Fruit fly (Drosophila melanogaster) whole organism, embryonic: ENCODE results near the gene CG10948.

Source experiments
- CG17385 ChIP-seq: fragments of 200-800 bp; sonication (Bioruptor generic); optimal IDR thresholded peaks from 3 replicates; lab custom pipeline; 2018; ENCODE audit warnings: missing biosample characterization, mild to moderate bottlenecking, missing genetic modification characterization
- CG2875 ChIP-seq: fragments of 200-800 bp; sonication (Bioruptor generic); optimal IDR thresholded peaks from 2 replicates; lab custom pipeline; 2017; ENCODE audit warnings: missing biosample characterization, mild to moderate bottlenecking, missing genetic modification characterization, missing genetic modification reagents
- CG8359 ChIP-seq: fragments of 200-800 bp; sonication (Bioruptor generic); optimal IDR thresholded peaks from 2 replicates; lab custom pipeline; 2017; ENCODE audit warnings: missing biosample characterization, mild to moderate bottlenecking, missing genetic modification characterization, borderline replicate concordance
- chn ChIP-seq: fragments of 200-800 bp; sonication (Bioruptor generic); optimal IDR thresholded peaks from 2 replicates; lab custom pipeline; 2016; ENCODE audit warnings: missing biosample characterization, missing genetic modification characterization
- psq ChIP-seq: fragments of 200-800 bp; sonication (Bioruptor generic); optimal IDR thresholded peaks from 2 replicates; lab custom pipeline; 2017; ENCODE audit warnings: missing biosample characterization, missing genetic modification characterization

DNA sequence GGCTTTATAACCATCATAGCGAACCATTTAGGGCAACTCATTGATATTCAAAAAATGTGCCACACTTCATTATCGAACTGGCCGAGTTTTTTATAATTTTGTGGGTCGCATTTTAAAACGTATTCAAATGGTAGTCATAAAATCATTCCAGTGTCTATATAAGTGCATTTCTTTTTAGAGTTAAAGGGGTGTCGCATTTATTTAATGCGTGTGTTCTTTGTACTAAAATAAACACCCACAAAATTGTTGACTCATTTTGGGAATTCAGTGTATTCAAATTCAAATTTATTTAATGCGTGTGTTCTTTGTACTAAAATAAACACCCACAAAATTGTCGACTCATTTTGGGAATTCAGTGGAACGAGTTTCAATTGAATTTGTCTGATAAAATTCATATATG, 19.5 kb downstream of the CG10948 start:
- TF ChIP-seq CG2875 (GFP tag; lab: Kevin White, UChicago) (peak; percentile 10), chn (no peak), psq (GFP tag; lab: Kevin White, UChicago) (no peak), CG17385 (no peak), CG8359 (GFP tag; lab: Kevin White, UChicago) (no peak)
